Worm (Caenorhabditis elegans): Measurements from ENCODE around the gene clec-54.

clec-54 gene

ce11 chrV:14439236-14439635, 37.5 kb upstream of the clec-54 start:
- TF ChIP-seq dmd-8 (GFP tag; IDR thresholded peaks at IDR 0.05): no peak
- no peak for TF ChIP-seq pqm-1 (tag; optimal IDR thresholded peaks at IDR 0.05)
- TF ChIP-seq snpc-4 (tag; optimal IDR thresholded peaks at IDR 0.05): no peak
- TF ChIP-seq mxl-3 (GFP tag; optimal IDR thresholded peaks at IDR 0.05): no peak
- TF ChIP-seq ceh-44 (GFP tag; IDR thresholded peaks at IDR 0.05): no peak
- no peak for TF ChIP-seq mep-1 (tag; optimal IDR thresholded peaks at IDR 0.05)
- no peak for TF ChIP-seq sdz-12 (GFP tag; optimal IDR thresholded peaks at IDR 0.05)
- no peak for TF ChIP-seq daf-19 (GFP tag; conservative IDR thresholded peaks at IDR 0.05)
- no peak for TF ChIP-seq ztf-7 (tag; optimal IDR thresholded peaks at IDR 0.05)
- TF ChIP-seq aha-1 (tag): peak; percentile 55
- TF ChIP-seq hif-1 (tag; optimal IDR thresholded peaks at IDR 0.05): no peak
- no peak for TF ChIP-seq spr-3 (GFP tag; optimal IDR thresholded peaks at IDR 0.05)
- TF ChIP-seq F10B5.3 (tag; optimal IDR thresholded peaks at IDR 0.05): no peak
- no peak for TF ChIP-seq rbr-2 (tag; optimal IDR thresholded peaks at IDR 0.05)
- peak in 1 of 2 experiments; percentile 97 for TF ChIP-seq unc-62 (GFP tag; optimal IDR thresholded peaks at IDR 0.05 in 1 of 2)
- no peak for TF ChIP-seq unc-62 (tag; optimal IDR thresholded peaks at IDR 0.05)

- TF ChIP-seq mxl-2 (GFP tag; conservative IDR thresholded peaks at IDR 0.05): no peak
- no peak for TF ChIP-seq mep-1 (tag; optimal IDR thresholded peaks at IDR 0.05)
- TF ChIP-seq nhr-41 (GFP tag; IDR thresholded peaks at IDR 0.05): no peak
- TF ChIP-seq saeg-2 (GFP tag; IDR thresholded peaks at IDR 0.05): no peak
- no peak for TF ChIP-seq vab-7 (GFP tag; IDR thresholded peaks at IDR 0.05)
- no peak for TF ChIP-seq F37D6.2 (tag; optimal IDR thresholded peaks at IDR 0.05)
These were observed 35.9 kb upstream of the clec-54 start, which contains the start of gene F23B12.4 for ce11 chrV:14440841-14441240. TSS of gene F23B12.4 (plus strand) at chrV:14441141.

ce11 chrV:14443471-14444015, 33.2 kb upstream of the clec-54 start:
- TF ChIP-seq mes-2 (tag; optimal IDR thresholded peaks at IDR 0.05; ENCODE audit: poor library complexity, severe bottlenecking): peak; percentile 53

- peak; percentile 51 for TF ChIP-seq set-16 (GFP tag; IDR thresholded peaks at IDR 0.05)
- TF ChIP-seq daf-12 (tag; optimal IDR thresholded peaks at IDR 0.05): no peak
These were observed 30.2 kb upstream of the clec-54 start for ce11 chrV:14446453-14446852.

- no peak for TF ChIP-seq F10B5.3 (tag; optimal IDR thresholded peaks at IDR 0.05)
- peak; percentile 56 for TF ChIP-seq dmd-6 (GFP tag; IDR thresholded peaks at IDR 0.05)
- no peak for TF ChIP-seq aha-1 (tag)
- TF ChIP-seq ztf-7 (tag; optimal IDR thresholded peaks at IDR 0.05): no peak
- TF ChIP-seq nhr-48 (tag; optimal IDR thresholded peaks at IDR 0.05): no peak
- TF ChIP-seq pha-4 (GFP tag; IDR thresholded peaks at IDR 0.05): no peak
- no peak for TF ChIP-seq pha-4 (tag; optimal IDR thresholded peaks at IDR 0.05)
- TF ChIP-seq dpl-1 (GFP tag; optimal IDR thresholded peaks at IDR 0.05): no peak
- TF ChIP-seq tag-97 (GFP tag; IDR thresholded peaks at IDR 0.05): no peak
- TF ChIP-seq hif-1 (tag; optimal IDR thresholded peaks at IDR 0.05): no peak
- TF ChIP-seq Y48G9A.11 (GFP tag; IDR thresholded peaks at IDR 0.05): no peak
- peak; percentile 95 for TF ChIP-seq T20F7.1 (GFP tag; optimal IDR thresholded peaks at IDR 0.05)
- no peak for TF ChIP-seq sdz-12 (GFP tag; optimal IDR thresholded peaks at IDR 0.05)
- TF ChIP-seq dve-1 (tag; optimal IDR thresholded peaks at IDR 0.05; ENCODE audit: insufficient read depth): peak; percentile 24
- TF ChIP-seq ceh-20 (GFP tag; IDR thresholded peaks at IDR 0.05): no peak
- TF ChIP-seq Y75B8A.6 (GFP tag; IDR thresholded peaks at IDR 0.05): no peak
- no peak for TF ChIP-seq F26F4.8 (GFP tag; conservative IDR thresholded peaks at IDR 0.05)
- TF ChIP-seq zfp-2 (tag; optimal IDR thresholded peaks at IDR 0.05): no peak
- TF ChIP-seq unc-62 (GFP tag; optimal IDR thresholded peaks at IDR 0.05 in 1 of 2): no peak
- TF ChIP-seq unc-62 (tag; optimal IDR thresholded peaks at IDR 0.05): no peak
- TF ChIP-seq daf-16 (GFP tag; optimal IDR thresholded peaks at IDR 0.05): no peak
- peak; percentile 23 for TF ChIP-seq daf-16 (tag; optimal IDR thresholded peaks at IDR 0.05)
- no peak for TF ChIP-seq ztf-11 (tag; optimal IDR thresholded peaks at IDR 0.05)
- no peak for TF ChIP-seq egl-43 (GFP tag; IDR thresholded peaks at IDR 0.05)
- no peak for TF ChIP-seq egl-27 (tag; optimal IDR thresholded peaks at IDR 0.05)
- no peak for TF ChIP-seq unc-39 (tag; optimal IDR thresholded peaks at IDR 0.05)
- no peak for TF ChIP-seq mdt-29 (GFP tag; IDR thresholded peaks at IDR 0.05)
These were observed 29.4 kb upstream of the clec-54 start, which contains the start of the genes dlat-1 and fntb-1 for ce11 chrV:14447240-14447763. TSS of gene dlat-1 (minus strand) at chrV:14447290. TSS of gene fntb-1 (plus strand) at chrV:14447651.

Data from whole organism, L4 larva.